Fruit fly (Drosophila melanogaster) S2 (cell line): ENCODE results near the gene Alp13.

ENCODE experiments used
- CG8478 ChIP-seq: fragments of >200 bp; optimal IDR thresholded peaks from 2 replicates; lab custom pipeline; 2018
- CTCF ChIP-seq, 2 experiments: fragments of >200 bp; optimal IDR thresholded peaks; 2 replicates each; lab custom pipeline; 2018

Alp13 gene

DNA sequence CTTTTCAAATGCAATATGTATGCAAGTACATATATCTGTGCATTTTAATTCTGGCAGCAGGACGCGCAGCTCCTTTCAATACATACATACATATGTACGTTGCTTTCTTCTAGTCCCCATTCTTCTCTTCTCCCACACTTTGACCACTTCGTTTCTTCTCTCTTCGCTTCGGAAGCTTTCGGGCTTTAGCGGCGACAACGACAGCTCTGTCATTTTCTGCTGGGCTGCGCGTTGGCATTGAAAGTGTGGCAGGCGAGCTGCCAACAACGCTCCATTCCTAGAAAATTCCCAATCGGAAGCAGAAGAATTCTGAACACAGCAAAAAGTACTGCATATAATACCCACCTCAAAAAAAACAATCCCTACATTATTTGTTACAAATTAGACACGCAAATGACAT is 7.9 kb upstream of the Alp13 start:
- TF ChIP-seq CTCF (optimal IDR thresholded peaks at IDR 0.05; lab: Kevin White, UChicago) (no peak), CG8478 (lab: Kevin White, UChicago) (no peak)

- TF ChIP-seq CG8478 (lab: Kevin White, UChicago) (no peak), CTCF (optimal IDR thresholded peaks at IDR 0.05; lab: Kevin White, UChicago) (no peak)
These were observed 7.4 kb upstream of the Alp13 start for dm6 chr3R:10082549-10083075.

DNA sequence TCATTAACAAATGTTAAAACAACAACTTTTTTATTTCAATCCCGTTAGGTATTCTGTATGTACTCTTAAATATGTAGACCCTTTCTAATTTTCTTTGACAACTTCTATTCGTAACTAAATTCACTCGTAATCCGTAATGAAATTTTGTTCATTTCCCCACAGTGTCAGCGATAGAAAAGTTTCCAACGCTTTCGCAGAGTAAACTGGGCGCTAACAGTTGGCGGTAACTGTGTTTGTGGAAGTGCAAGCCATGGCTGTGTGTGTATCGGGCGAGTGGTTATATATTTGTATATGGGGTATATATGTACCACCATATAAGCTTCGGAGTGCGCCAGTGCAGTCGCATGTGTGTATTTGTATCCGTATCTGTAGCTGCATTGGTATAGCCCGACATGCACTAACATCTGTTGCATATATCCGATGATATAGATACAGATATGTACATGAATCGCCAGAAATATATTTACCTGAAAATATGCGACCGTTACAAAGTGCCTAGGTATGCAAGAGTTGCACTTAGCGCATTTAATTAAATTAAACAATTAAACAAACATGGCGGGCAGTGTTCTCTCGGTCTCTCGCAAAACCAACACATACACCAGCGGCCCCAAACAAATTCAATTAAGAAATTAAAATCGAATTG is 6.4 kb upstream of the Alp13 start:
- TF ChIP-seq CTCF (optimal IDR thresholded peaks at IDR 0.05; lab: Kevin White, UChicago), result no peak
- TF ChIP-seq CG8478 (lab: Kevin White, UChicago), result no peak

- no peak for TF ChIP-seq CTCF (optimal IDR thresholded peaks at IDR 0.05; lab: Kevin White, UChicago)
- no peak for TF ChIP-seq CG8478 (lab: Kevin White, UChicago)
These were observed 5.5 kb upstream of the Alp13 start for dm6 chr3R:10080699-10081098.

DNA sequence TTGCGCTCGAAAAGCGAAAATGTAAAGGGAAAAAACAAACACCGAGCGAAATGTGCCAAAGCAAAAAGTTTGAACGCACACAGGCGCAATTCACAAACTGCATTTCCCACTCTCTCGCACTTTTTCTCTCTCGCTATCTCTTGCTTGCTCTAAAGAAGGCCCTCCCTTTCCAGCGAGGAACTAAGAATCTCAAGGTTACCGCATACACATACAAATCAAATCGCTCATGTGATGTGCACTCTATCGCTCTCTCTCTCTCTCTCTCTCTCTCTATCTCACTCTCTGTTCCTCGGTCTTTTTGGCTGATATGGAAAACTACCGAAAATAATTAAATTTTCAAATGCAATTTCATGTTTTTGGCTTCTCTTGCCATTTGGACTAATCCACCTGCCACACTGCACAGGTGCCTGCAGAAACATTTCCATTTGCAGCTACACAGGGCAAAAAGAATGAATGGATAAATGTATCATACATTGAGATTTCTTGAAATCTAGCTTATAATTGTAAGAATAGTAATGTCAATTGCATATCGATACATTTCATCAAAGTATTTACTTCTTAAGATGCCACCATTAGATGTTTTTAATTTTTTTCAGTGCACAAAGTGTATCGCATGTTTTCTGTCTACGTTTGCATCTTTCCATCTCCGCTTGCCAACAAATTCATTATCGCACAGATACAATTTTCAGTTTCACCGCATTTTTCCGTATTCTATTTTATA is 4.3 kb upstream of the Alp13 start:
- TF ChIP-seq CTCF (optimal IDR thresholded peaks at IDR 0.05; lab: Kevin White, UChicago) (no peak), CG8478 (lab: Kevin White, UChicago) (no peak)

- no peak for TF ChIP-seq CTCF (optimal IDR thresholded peaks at IDR 0.05; lab: Kevin White, UChicago)
- no peak for TF ChIP-seq CG8478 (lab: Kevin White, UChicago)
These were observed 3.4 kb upstream of the Alp13 start for dm6 chr3R:10078468-10079143.

- TF ChIP-seq CTCF (optimal IDR thresholded peaks at IDR 0.05; lab: Kevin White, UChicago) (peak in 1 of 2 experiments; percentile 54), CG8478 (lab: Kevin White, UChicago) (no peak)
These were observed 1.5 kb upstream of the Alp13 start for dm6 chr3R:10076665-10077064.

DNA sequence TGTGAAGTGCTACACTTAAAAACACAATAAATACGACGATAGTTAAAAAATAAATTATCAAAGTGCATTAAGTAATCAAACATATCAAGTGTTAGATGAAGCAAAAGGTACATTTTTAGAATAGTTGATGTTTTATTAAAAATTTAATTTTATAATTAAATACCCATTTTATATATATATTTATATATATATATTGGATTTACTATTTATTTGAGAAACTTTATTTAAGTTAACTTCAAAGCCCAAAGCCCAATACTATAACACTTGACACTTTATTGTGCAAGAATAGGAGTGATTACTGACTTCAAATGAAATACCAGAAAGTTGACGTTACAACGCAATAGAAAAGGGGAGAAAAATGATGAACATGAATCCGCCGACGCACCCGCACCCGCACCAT is 4.4 kb downstream of the Alp13 start, which contains the start of gene nerfin-2:
Gene nerfin-2, plus strand, starts transcription at position 301 of the 400 bp plus-strand sequence.
- TF ChIP-seq CG8478 (lab: Kevin White, UChicago), result no peak
- TF ChIP-seq CTCF (optimal IDR thresholded peaks at IDR 0.05; lab: Kevin White, UChicago), result no peak

- no peak for TF ChIP-seq CTCF (optimal IDR thresholded peaks at IDR 0.05; lab: Kevin White, UChicago)
- no peak for TF ChIP-seq CG8478 (lab: Kevin White, UChicago)
These were observed 5.0 kb downstream of the Alp13 start for dm6 chr3R:10070195-10070594.

dm6 chr3R:10068780-10069179 is 6.4 kb downstream of the Alp13 start:
- TF ChIP-seq CG8478 (lab: Kevin White, UChicago) (no peak), CTCF (optimal IDR thresholded peaks at IDR 0.05; lab: Kevin White, UChicago) (no peak)

- TF ChIP-seq CTCF (optimal IDR thresholded peaks at IDR 0.05; lab: Kevin White, UChicago), result no peak
- no peak for TF ChIP-seq CG8478 (lab: Kevin White, UChicago)
These were observed 7.6 kb downstream of the Alp13 start, which contains the start of gene CG33784 for dm6 chr3R:10067605-10068004. TSS of gene CG33784 (plus strand) at chr3R:10067905.

DNA sequence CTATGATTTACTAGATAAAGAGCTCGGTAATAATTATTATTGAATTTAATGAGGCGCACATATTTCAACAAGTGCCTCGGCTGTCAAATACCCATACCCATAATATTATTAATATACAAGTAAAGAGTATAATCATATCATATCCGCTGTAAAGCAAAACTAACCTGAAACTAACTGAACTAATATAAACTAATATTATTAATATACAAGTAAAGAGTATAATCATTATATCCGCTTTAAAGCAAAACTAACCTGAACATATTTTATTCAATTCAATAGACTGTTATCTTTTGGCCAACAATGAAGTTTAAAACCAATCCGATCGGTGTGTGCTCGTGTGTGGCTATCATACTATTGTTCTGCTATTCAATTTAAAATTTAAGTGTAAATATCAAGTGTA is 8.7 kb downstream of the Alp13 start, which contains the start of gene CG33783:
Gene CG33783, plus strand, starts transcription at position 301 of the 400 bp plus-strand sequence.
- TF ChIP-seq CG8478 (lab: Kevin White, UChicago) (no peak), CTCF (optimal IDR thresholded peaks at IDR 0.05; lab: Kevin White, UChicago) (no peak)

dm6 chr3R:10063707-10064106 is 11.5 kb downstream of the Alp13 start, which contains the start of gene CG33631:
TSS of gene CG33631 (plus strand) at chr3R:10064007.
- no peak for TF ChIP-seq CG8478 (lab: Kevin White, UChicago)
- TF ChIP-seq CTCF (optimal IDR thresholded peaks at IDR 0.05; lab: Kevin White, UChicago), result no peak

DNA sequence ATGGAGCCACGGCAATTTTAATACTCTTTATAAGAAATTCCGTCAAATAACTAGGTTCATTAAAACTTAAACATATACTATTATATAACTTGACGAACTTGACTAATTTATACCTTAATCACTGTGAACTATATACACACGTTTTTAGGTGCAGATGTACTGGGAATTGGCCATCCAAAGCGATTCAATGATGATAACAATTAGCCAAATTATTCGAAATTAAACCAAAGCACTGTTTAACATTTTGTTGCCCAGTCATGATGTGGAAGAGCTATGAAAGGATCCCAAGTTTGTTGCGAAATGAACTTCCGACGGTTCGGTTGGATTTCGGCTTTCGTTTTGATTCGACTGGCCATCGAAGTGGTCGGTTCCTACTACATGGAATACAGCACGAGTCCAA is 12.8 kb downstream of the Alp13 start, which contains the start of gene CG33630:
Gene CG33630, plus strand, starts transcription at position 301 of the 400 bp plus-strand sequence.
- TF ChIP-seq CG8478 (lab: Kevin White, UChicago), result no peak
- TF ChIP-seq CTCF (optimal IDR thresholded peaks at IDR 0.05; lab: Kevin White, UChicago), result no peak
